Worm (Caenorhabditis elegans) whole organism, L1 larva: ENCODE measurements around the gene B0034.5.

Experiments
- C04F5.9 ChIP-seq: sonication (generic microtip); optimal IDR thresholded peaks from 2 replicates; lab custom pipeline; 2016; ENCODE audit warnings: missing genetic modification characterization, missing compliant biosample characterization
- C16A3.4 ChIP-seq: fragments of 150-350 bp; optimal IDR thresholded peaks from 2 replicates; lab custom pipeline; 2014; ENCODE audit warnings: missing biosample characterization, missing genetic modification characterization
- C34B4.2 ChIP-seq: sonication (generic microtip); optimal IDR thresholded peaks from 2 replicates; lab custom pipeline; 2017; ENCODE audit warnings: mild to moderate bottlenecking, missing genetic modification characterization, missing compliant biosample characterization
- F16B12.6 ChIP-seq: fragments of 150-350 bp; optimal IDR thresholded peaks from 2 replicates; lab custom pipeline; 2014; ENCODE audit warnings: missing biosample characterization, missing genetic modification characterization
- aha-1 ChIP-seq: fragments of 150-350 bp; optimal IDR thresholded peaks from 2 replicates; lab custom pipeline; 2014; ENCODE audit warnings: missing biosample characterization, missing genetic modification characterization
- alr-1 ChIP-seq: fragments of 200-800 bp; sonication (Bioruptor generic); optimal IDR thresholded peaks from 2 replicates; lab custom pipeline; 2018; ENCODE audit warnings: borderline replicate concordance, mild to moderate bottlenecking, missing genetic modification characterization, missing compliant biosample characterization
- aly-2 ChIP-seq: fragments of 150-350 bp; optimal IDR thresholded peaks from 2 replicates; lab custom pipeline; 2014; ENCODE audit warnings: missing biosample characterization, missing genetic modification characterization
- ama-1 ChIP-seq: fragments of 150-350 bp; optimal IDR thresholded peaks from 2 replicates; lab custom pipeline; 2014
- blmp-1 ChIP-seq: fragments of 150-350 bp; optimal IDR thresholded peaks from 2 replicates; lab custom pipeline; 2014; ENCODE audit warnings: missing biosample characterization, missing genetic modification characterization
- ceh-88 ChIP-seq: fragments of 200-800 bp; sonication (Bioruptor generic); IDR thresholded peaks from 2 replicates; pipeline ENCODE4 v1.3.6; 2022; ENCODE audit warnings: missing genetic modification characterization, missing compliant biosample characterization
- efl-1 ChIP-seq, 4 experiments: fragments of 150-350 bp; optimal IDR thresholded peaks in 3 of 4; peaks in 1 of 4; 1 replicate in 1 of 4; 2 replicates in 3 of 4; lab custom pipeline; 2014; ENCODE audit warnings: missing biosample characterization in 2 of 4, missing genetic modification characterization in 2 of 4, missing genetic modification reagents in 2 of 4
- elt-2 ChIP-seq: sonication (generic microtip); optimal IDR thresholded peaks from 2 replicates; lab custom pipeline; 2016; ENCODE audit warnings: missing genetic modification characterization, mild to moderate bottlenecking, inconsistent platforms, missing compliant biosample characterization, missing genetic modification reagents
- fkh-10 ChIP-seq: sonication (generic microtip); optimal IDR thresholded peaks from 2 replicates; lab custom pipeline; 2017; ENCODE audit warnings: missing biosample characterization, missing genetic modification reagents, missing genetic modification characterization
- fkh-8 ChIP-seq: sonication (generic microtip); optimal IDR thresholded peaks from 2 replicates; lab custom pipeline; 2016; ENCODE audit warnings: mild to moderate bottlenecking, missing genetic modification characterization, missing compliant biosample characterization
- fos-1 ChIP-seq: fragments of 150-350 bp; optimal IDR thresholded peaks from 2 replicates; lab custom pipeline; 2014; ENCODE audit warnings: missing biosample characterization, missing genetic modification characterization
- grh-1 ChIP-seq: fragments of 200-800 bp; sonication (Bioruptor generic); IDR thresholded peaks from 2 replicates; pipeline ENCODE4 v1.3.6; 2022; ENCODE audit warnings: missing genetic modification reagents, missing genetic modification characterization, missing compliant biosample characterization
- isw-1 ChIP-seq: fragments of 200-800 bp; sonication (Bioruptor generic); IDR thresholded peaks from 2 replicates; pipeline ENCODE4 v1.3.6; 2022; ENCODE audit warnings: missing genetic modification characterization, missing compliant biosample characterization
- jun-1 ChIP-seq: fragments of 150-350 bp; optimal IDR thresholded peaks from 2 replicates; lab custom pipeline; 2014; ENCODE audit warnings: missing biosample characterization, missing genetic modification reagents, missing genetic modification characterization
- lin-13 ChIP-seq: fragments of 150-350 bp; optimal IDR thresholded peaks from 2 replicates; lab custom pipeline; 2014; ENCODE audit warnings: missing biosample characterization, missing genetic modification reagents, missing genetic modification characterization
- lin-14 ChIP-seq: fragments of 200-800 bp; sonication (Bioruptor generic); optimal IDR thresholded peaks from 2 replicates; lab custom pipeline; 2018; ENCODE audit warnings: mild to moderate bottlenecking, missing genetic modification characterization, moderate library complexity, missing compliant biosample characterization
- lin-15B ChIP-seq: fragments of 150-350 bp; sonication (generic microtip); optimal IDR thresholded peaks from 3 replicates; lab custom pipeline; 2014; ENCODE audit warnings: missing biosample characterization, missing genetic modification characterization
- lin-35 ChIP-seq, 2 experiments: fragments of 150-350 bp; optimal IDR thresholded peaks; 2 replicates each; lab custom pipeline; 2014; ENCODE audit warnings: missing biosample characterization in 2 of 2, missing genetic modification characterization in 2 of 2, missing genetic modification reagents in 2 of 2
- lir-3 ChIP-seq: sonication (generic microtip); optimal IDR thresholded peaks from 2 replicates; lab custom pipeline; 2016; ENCODE audit warnings: mild to moderate bottlenecking, missing genetic modification characterization, moderate library complexity, missing compliant biosample characterization; ENCODE audit not compliant: poor library complexity
- mdl-1 ChIP-seq, 2 experiments: fragments of 150-350 bp; optimal IDR thresholded peaks; 2 replicates each; lab custom pipeline; 2014 to 2017; ENCODE audit warnings: missing biosample characterization in 2 of 2, missing genetic modification characterization in 2 of 2, inconsistent platforms in 1 of 2
- nhr-11 ChIP-seq: fragments of 150-350 bp; optimal IDR thresholded peaks from 2 replicates; lab custom pipeline; 2014; ENCODE audit warnings: missing biosample characterization, missing genetic modification characterization
- nhr-12 ChIP-seq: sonication (generic microtip); optimal IDR thresholded peaks from 2 replicates; lab custom pipeline; 2017; ENCODE audit warnings: missing biosample characterization, missing genetic modification characterization
- nhr-20 ChIP-seq: sonication (generic microtip); optimal IDR thresholded peaks from 2 replicates; lab custom pipeline; 2016; ENCODE audit warnings: mild to moderate bottlenecking, missing genetic modification characterization, missing compliant biosample characterization
- nhr-28 ChIP-seq: fragments of 150-350 bp; optimal IDR thresholded peaks from 2 replicates; lab custom pipeline; 2014; ENCODE audit warnings: missing biosample characterization, missing genetic modification characterization
- nhr-76 ChIP-seq: sonication (generic microtip); optimal IDR thresholded peaks from 2 replicates; lab custom pipeline; 2017; ENCODE audit warnings: missing biosample characterization, missing genetic modification characterization
- nhr-77 ChIP-seq: fragments of 150-350 bp; optimal IDR thresholded peaks from 2 replicates; lab custom pipeline; 2014; ENCODE audit warnings: missing biosample characterization, missing genetic modification characterization
- nhr-84 ChIP-seq: sonication (generic microtip); optimal IDR thresholded peaks from 2 replicates; lab custom pipeline; 2017; ENCODE audit warnings: missing biosample characterization, missing genetic modification characterization
- pax-3 ChIP-seq: fragments of 200-800 bp; sonication (Bioruptor generic); optimal IDR thresholded peaks from 2 replicates; lab custom pipeline; 2018; ENCODE audit warnings: mild to moderate bottlenecking, missing genetic modification characterization, moderate library complexity, missing compliant biosample characterization
- rnt-1 ChIP-seq: sonication (generic microtip); optimal IDR thresholded peaks from 2 replicates; lab custom pipeline; 2016; ENCODE audit warnings: mild to moderate bottlenecking, missing genetic modification characterization, moderate library complexity, missing compliant biosample characterization
- sptf-1 ChIP-seq: fragments of 150-350 bp; optimal IDR thresholded peaks from 2 replicates; lab custom pipeline; 2014; ENCODE audit warnings: missing biosample characterization, missing genetic modification characterization
- sup-37 ChIP-seq: fragments of 200-800 bp; sonication (Bioruptor generic); optimal IDR thresholded peaks from 2 replicates; lab custom pipeline; 2018; ENCODE audit warnings: mild to moderate bottlenecking, missing genetic modification characterization, missing compliant biosample characterization
- swsn-7 ChIP-seq: sonication (generic microtip); optimal IDR thresholded peaks from 2 replicates; lab custom pipeline; 2016; ENCODE audit warnings: missing genetic modification characterization, missing compliant biosample characterization
- unc-62 ChIP-seq: fragments of 150-350 bp; optimal IDR thresholded peaks from 2 replicates; lab custom pipeline; 2014; ENCODE audit warnings: missing biosample characterization, missing genetic modification reagents, missing genetic modification characterization
- unc-86 ChIP-seq: sonication (generic microtip); optimal IDR thresholded peaks from 2 replicates; lab custom pipeline; 2016; ENCODE audit warnings: missing genetic modification characterization, missing compliant biosample characterization
- vab-15 ChIP-seq: sonication (generic microtip); optimal IDR thresholded peaks from 2 replicates; lab custom pipeline; 2017; ENCODE audit warnings: missing genotype, mild to moderate bottlenecking, missing genetic modification characterization, missing compliant biosample characterization
- xbp-1 ChIP-seq: sonication (generic microtip); optimal IDR thresholded peaks from 2 replicates; lab custom pipeline; 2016; ENCODE audit warnings: missing genetic modification characterization, missing compliant biosample characterization
- ztf-11 ChIP-seq, 2 experiments: sonication (generic microtip); optimal IDR thresholded peaks; 2 replicates each; lab custom pipeline; 2016 to 2017; ENCODE audit warnings: missing genetic modification characterization in 2 of 2, missing biosample characterization in 1 of 2, missing compliant biosample characterization in 1 of 2

B0034.5 gene

ce11 chrII:5931109-5931508, 43.7 kb downstream of the B0034.5 start (continued):
- TF ChIP-seq sup-37 (GFP tag; lab: Kevin White, UChicago): no peak
- TF ChIP-seq aha-1 (tag; lab: Kevin White, UChicago): no peak
- no peak for TF ChIP-seq ceh-88
- no peak for TF ChIP-seq vab-15 (tag; lab: Kevin White, UChicago)
- TF ChIP-seq grh-1 (GFP tag; lab: Robert Waterston, UW): no peak
- no peak for TF ChIP-seq nhr-28 (tag; lab: Kevin White, UChicago)
- TF ChIP-seq C16A3.4 (tag; lab: Kevin White, UChicago): peak; percentile 37
- no peak for TF ChIP-seq unc-62 (GFP tag; lab: Kevin White, UChicago)
- TF ChIP-seq F16B12.6 (tag; lab: Kevin White, UChicago): no peak
- TF ChIP-seq aly-2: no peak
- TF ChIP-seq swsn-7 (tag; lab: Kevin White, UChicago): no peak
- TF ChIP-seq nhr-84 (tag; lab: Kevin White, UChicago): no peak
- TF ChIP-seq fkh-10 (GFP tag; lab: Kevin White, UChicago): no peak
- TF ChIP-seq lir-3 (tag; lab: Kevin White, UChicago): no peak
- TF ChIP-seq nhr-11 (tag; lab: Kevin White, UChicago): no peak
- no peak for TF ChIP-seq nhr-12 (tag; lab: Kevin White, UChicago)
- peak; percentile 54 for TF ChIP-seq blmp-1 (tag; lab: Kevin White, UChicago)
- TF ChIP-seq lin-13 (GFP tag; lab: Kevin White, UChicago): no peak
- TF ChIP-seq rnt-1: no peak
- TF ChIP-seq ztf-11 (tag; optimal IDR thresholded peaks at IDR 0.05; lab: Kevin White, UChicago): no peak
- no peak for TF ChIP-seq lin-15B
- TF ChIP-seq lin-14 (GFP tag; lab: Kevin White, UChicago): peak; percentile 76
- peak in 1 of 2 experiments; percentile 15 for TF ChIP-seq efl-1 (optimal IDR thresholded peaks at IDR 0.05; lab: Kevin White, UChicago)
- no peak for TF ChIP-seq efl-1 (GFP tag; optimal IDR thresholded peaks at IDR 0.05 in 1 of 2; lab: Kevin White, UChicago)
- no peak for TF ChIP-seq fkh-8
- no peak for TF ChIP-seq xbp-1 (tag; lab: Kevin White, UChicago)
- TF ChIP-seq pax-3: no peak
- no peak for TF ChIP-seq isw-1 (GFP tag; lab: Robert Waterston, UW)
- peak; percentile 47 for TF ChIP-seq nhr-77 (tag; lab: Kevin White, UChicago)
- TF ChIP-seq C34B4.2 (tag; lab: Kevin White, UChicago): no peak
- no peak for TF ChIP-seq fos-1 (tag; lab: Kevin White, UChicago)
- peak in 1 of 2 experiments; percentile 28 for TF ChIP-seq mdl-1 (tag; optimal IDR thresholded peaks at IDR 0.05; lab: Kevin White, UChicago)
- no peak for TF ChIP-seq alr-1 (tag; lab: Kevin White, UChicago)
- no peak for TF ChIP-seq C04F5.9 (tag; lab: Kevin White, UChicago)
- no peak for TF ChIP-seq nhr-76 (tag; lab: Kevin White, UChicago)
- TF ChIP-seq nhr-20 (tag; lab: Kevin White, UChicago): peak; percentile 18

DNA sequence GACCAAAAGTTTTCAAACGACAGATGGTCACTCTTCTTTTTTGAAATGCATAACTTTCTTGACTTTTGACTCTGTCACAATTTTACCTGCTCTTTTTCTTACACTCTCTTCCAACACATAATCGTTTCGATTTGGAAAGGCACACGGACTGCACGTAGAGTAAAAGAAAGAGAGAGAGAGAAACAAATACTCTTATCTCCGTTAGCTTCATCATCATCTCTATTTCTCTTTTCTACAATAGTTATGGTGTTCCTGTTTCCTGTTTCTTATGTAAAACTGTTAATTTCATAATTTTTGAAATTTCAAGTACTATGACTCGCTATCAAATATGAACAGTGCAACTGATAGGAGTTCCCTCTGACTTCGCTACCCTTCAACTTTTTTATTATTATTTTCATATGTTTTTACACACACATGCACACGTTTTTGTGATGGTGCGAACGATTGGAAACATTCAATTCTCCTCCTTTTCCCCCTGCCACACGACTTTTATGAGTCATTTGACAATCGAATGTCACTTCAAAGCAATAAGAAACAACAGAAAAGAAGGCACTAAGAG, 44.6 kb downstream of the B0034.5 start:
- TF ChIP-seq unc-86 (tag; lab: Kevin White, UChicago): no peak
- peak; percentile 61 for TF ChIP-seq elt-2 (tag; lab: Kevin White, UChicago)
- peak; percentile 42 for TF ChIP-seq lin-14 (GFP tag; lab: Kevin White, UChicago)
- TF ChIP-seq jun-1 (tag; lab: Kevin White, UChicago): peak; percentile 18
- peak in 1 of 2 experiments; percentile 28 for TF ChIP-seq lin-35 (GFP tag; optimal IDR thresholded peaks at IDR 0.05; lab: Kevin White, UChicago)
- no peak for TF ChIP-seq ama-1
- no peak for TF ChIP-seq sptf-1 (tag; lab: Kevin White, UChicago)
- no peak for TF ChIP-seq grh-1 (GFP tag; lab: Robert Waterston, UW)
- TF ChIP-seq sup-37 (GFP tag; lab: Kevin White, UChicago): no peak
- TF ChIP-seq alr-1 (tag; lab: Kevin White, UChicago): no peak
- TF ChIP-seq, all 84 proteins: peak for 4
